Worm (Caenorhabditis elegans): Measurements from ENCODE around the gene Y38H6C.15.
"Not testable (repeated sequence)": the region's sequence is repeated elsewhere in the genome, so short reads cannot be mapped to it uniquely, and the experiment has no call there.

The Y38H6C.15 gene

DNA sequence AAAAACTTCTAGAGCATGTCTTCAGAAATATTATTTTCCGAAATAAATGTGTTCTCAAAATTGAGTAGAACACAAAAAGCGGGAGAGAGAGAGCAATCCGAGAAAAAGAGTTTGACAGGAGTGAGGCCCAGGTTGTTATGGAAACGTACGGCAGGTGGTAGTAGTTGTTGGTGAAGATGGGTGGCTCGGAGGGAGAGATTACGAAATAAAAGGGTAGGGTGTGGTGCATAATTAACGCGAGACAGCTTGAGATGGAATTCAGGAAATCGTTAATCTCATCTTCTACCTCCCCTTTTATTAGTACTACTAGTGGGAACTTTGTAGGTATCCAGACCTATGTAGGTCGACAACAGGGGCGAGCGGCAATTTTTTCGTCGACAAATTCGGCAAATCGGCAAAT, 2.0 kb downstream of the Y38H6C.15 start, which contains the start of gene famh-161:
TSS of gene famh-161 (minus strand) at position 101 of the 400 bp plus-strand sequence.
- TF ChIP-seq flt-1 (GFP tag; IDR thresholded peaks at IDR 0.05) (no peak), T22C8.4 (GFP tag; IDR thresholded peaks at IDR 0.05) (no peak)

ce11 chrV:20527493-20527892, 8.6 kb downstream of the Y38H6C.15 start, which contains the start of gene Y38H6C.13:
Gene Y38H6C.13, plus strand, starts transcription at chrV:20527793.
- TF ChIP-seq T22C8.4 (GFP tag; IDR thresholded peaks at IDR 0.05) (no peak), med-1 (GFP tag; optimal IDR thresholded peaks at IDR 0.05; ENCODE audit: insufficient read depth) (no peak), ref-1 (GFP tag; conservative IDR thresholded peaks at IDR 0.05) (no peak), cog-1 (tag; optimal IDR thresholded peaks at IDR 0.05) (no peak), ztf-29 (GFP tag; IDR thresholded peaks at IDR 0.05) (no peak), ztf-23 (GFP tag; IDR thresholded peaks at IDR 0.05) (no peak), tab-1 (GFP tag; IDR thresholded peaks at IDR 0.05) (no peak), klf-2 (GFP tag; conservative IDR thresholded peaks at IDR 0.05) (no peak)

ce11 chrV:20525816-20526459, 10.2 kb downstream of the Y38H6C.15 start, which contains the start of the genes srh-166 and Y38H6C.24:
Gene srh-166, minus strand, starts transcription at chrV:20525866.
Gene Y38H6C.24, plus strand, starts transcription at chrV:20526435.
- TF ChIP-seq ztf-23 (GFP tag; IDR thresholded peaks at IDR 0.05) (no peak), tab-1 (GFP tag; IDR thresholded peaks at IDR 0.05) (no peak), cog-1 (tag; optimal IDR thresholded peaks at IDR 0.05) (no peak), ztf-29 (GFP tag; IDR thresholded peaks at IDR 0.05) (no peak), med-1 (GFP tag; optimal IDR thresholded peaks at IDR 0.05; ENCODE audit: insufficient read depth) (no peak), flt-1 (GFP tag; IDR thresholded peaks at IDR 0.05) (no peak), ref-1 (GFP tag; conservative IDR thresholded peaks at IDR 0.05) (no peak), T22C8.4 (GFP tag; IDR thresholded peaks at IDR 0.05) (no peak)

DNA sequence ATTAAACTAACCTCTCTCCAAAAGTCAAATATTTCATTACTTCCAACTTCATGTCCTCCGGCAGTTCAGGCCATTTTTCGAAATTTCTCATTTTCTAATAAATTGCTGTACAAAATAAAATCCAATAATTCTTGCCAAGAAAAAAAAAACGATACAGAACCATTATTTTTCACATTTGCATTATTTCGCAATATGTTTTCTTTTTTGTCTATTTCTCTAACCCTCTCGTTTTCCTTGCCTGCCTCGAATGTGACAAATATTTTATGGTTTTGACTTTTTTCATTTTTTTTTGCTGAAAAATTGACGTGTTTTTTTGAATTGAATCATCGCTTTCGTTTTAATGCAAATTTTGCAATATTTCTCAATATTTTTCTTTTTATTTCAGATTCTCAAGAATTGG, 13.9 kb downstream of the Y38H6C.15 start, which contains the start of the genes Y38H6C.9 and fbxa-150:
TSS of gene Y38H6C.9 (minus strand) at position 52 of the 400 bp plus-strand sequence.
TSS of gene fbxa-150 (plus strand) at position 380 of the 400 bp plus-strand sequence.
- TF ChIP-seq med-1 (GFP tag; optimal IDR thresholded peaks at IDR 0.05; ENCODE audit: insufficient read depth) (no peak), ztf-23 (GFP tag; IDR thresholded peaks at IDR 0.05) (no peak), klf-2 (GFP tag; conservative IDR thresholded peaks at IDR 0.05) (no peak), cog-1 (tag; optimal IDR thresholded peaks at IDR 0.05) (no peak), ztf-29 (GFP tag; IDR thresholded peaks at IDR 0.05) (no peak), T22C8.4 (GFP tag; IDR thresholded peaks at IDR 0.05) (no peak), flt-1 (GFP tag; IDR thresholded peaks at IDR 0.05) (no peak), ref-1 (GFP tag; conservative IDR thresholded peaks at IDR 0.05) (no peak), tab-1 (GFP tag; IDR thresholded peaks at IDR 0.05) (no peak)

DNA sequence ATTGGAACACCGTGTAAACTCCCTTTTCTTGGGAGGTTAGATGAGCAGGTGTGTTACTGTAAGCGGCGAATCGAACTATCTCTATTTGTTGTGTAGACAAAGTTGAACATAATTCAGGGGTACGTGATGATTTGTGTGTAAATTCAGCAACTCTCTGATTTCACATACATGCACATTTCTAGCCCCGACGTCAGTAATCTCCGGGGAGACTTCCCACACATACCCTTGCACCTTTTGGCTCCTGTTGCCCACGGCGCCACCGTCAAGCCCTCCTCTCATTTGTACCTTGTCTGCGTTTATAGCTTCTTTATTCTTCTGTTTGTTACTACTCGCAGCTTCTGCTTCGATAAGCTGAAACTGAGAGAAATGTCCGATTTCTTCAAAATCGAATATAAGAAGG, 17.2 kb downstream of the Y38H6C.15 start, which contains the start of gene Y38H6C.25:
TSS of gene Y38H6C.25 (plus strand) at position 301 of the 400 bp plus-strand sequence.
- TF ChIP-seq ztf-23 (GFP tag; IDR thresholded peaks at IDR 0.05), result no peak
- no peak for TF ChIP-seq T22C8.4 (GFP tag; IDR thresholded peaks at IDR 0.05)
- no peak for TF ChIP-seq flt-1 (GFP tag; IDR thresholded peaks at IDR 0.05)
- TF ChIP-seq tab-1 (GFP tag; IDR thresholded peaks at IDR 0.05), result no peak
- TF ChIP-seq med-1 (GFP tag; optimal IDR thresholded peaks at IDR 0.05; ENCODE audit: insufficient read depth), result no peak
- TF ChIP-seq cog-1 (tag; optimal IDR thresholded peaks at IDR 0.05), result no peak
- TF ChIP-seq klf-2 (GFP tag; conservative IDR thresholded peaks at IDR 0.05), result no peak
- TF ChIP-seq ztf-29 (GFP tag; IDR thresholded peaks at IDR 0.05), result no peak
- no peak for TF ChIP-seq ref-1 (GFP tag; conservative IDR thresholded peaks at IDR 0.05)

DNA sequence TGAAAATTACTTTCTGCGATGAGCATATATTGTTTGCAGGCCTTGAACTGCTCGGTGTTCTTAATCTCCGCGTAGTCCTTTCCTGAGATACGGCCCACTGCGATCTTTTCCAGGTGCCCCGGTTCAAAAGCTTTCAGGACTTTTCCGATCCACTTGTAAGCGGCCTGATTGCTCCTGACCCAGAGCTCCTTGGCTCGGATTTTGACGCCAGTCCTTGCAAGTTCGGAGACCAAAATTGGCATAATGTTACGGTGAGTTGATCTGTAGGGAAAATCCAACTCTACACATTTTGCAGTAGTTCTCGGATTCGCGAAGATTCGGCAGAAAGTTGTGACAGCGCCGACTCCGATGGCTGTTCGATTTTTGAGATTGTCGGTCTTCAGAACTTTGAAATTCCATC, 19.1 kb downstream of the Y38H6C.15 start:
- TF ChIP-seq ref-1 (GFP tag; conservative IDR thresholded peaks at IDR 0.05), result no peak
- TF ChIP-seq klf-2 (GFP tag; conservative IDR thresholded peaks at IDR 0.05), result no peak
- TF ChIP-seq med-1 (GFP tag; optimal IDR thresholded peaks at IDR 0.05; ENCODE audit: insufficient read depth), result no peak
- TF ChIP-seq T22C8.4 (GFP tag; IDR thresholded peaks at IDR 0.05), result no peak
- TF ChIP-seq tab-1 (GFP tag; IDR thresholded peaks at IDR 0.05), result no peak
- TF ChIP-seq ztf-29 (GFP tag; IDR thresholded peaks at IDR 0.05), result no peak
- no peak for TF ChIP-seq cog-1 (tag; optimal IDR thresholded peaks at IDR 0.05)

DNA sequence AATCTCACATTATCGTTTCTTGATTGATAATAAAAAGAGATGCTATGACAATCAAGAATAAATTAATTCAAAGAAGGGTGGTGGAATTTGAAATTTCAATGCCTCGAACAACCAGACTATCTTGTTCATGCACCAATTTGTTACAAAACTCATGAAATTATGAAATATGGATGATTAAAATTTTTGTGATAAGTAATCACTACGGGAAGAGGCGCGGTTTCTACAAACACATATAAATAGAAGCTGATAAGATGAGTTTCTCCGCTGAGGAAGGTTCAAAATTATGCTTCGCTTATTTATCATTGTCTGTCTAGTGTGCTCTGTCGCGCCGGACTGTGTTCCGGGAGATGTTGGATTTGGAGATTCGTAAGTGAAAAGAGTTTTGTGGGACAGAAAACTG, 21.6 kb downstream of the Y38H6C.15 start:
- TF ChIP-seq med-1 (GFP tag; optimal IDR thresholded peaks at IDR 0.05; ENCODE audit: insufficient read depth) (no peak), ztf-29 (GFP tag; IDR thresholded peaks at IDR 0.05) (no peak), tab-1 (GFP tag; IDR thresholded peaks at IDR 0.05) (no peak), T22C8.4 (GFP tag; IDR thresholded peaks at IDR 0.05) (no peak), flt-1 (GFP tag; IDR thresholded peaks at IDR 0.05) (no peak), klf-2 (GFP tag; conservative IDR thresholded peaks at IDR 0.05) (no peak), ref-1 (GFP tag; conservative IDR thresholded peaks at IDR 0.05) (no peak), cog-1 (tag; optimal IDR thresholded peaks at IDR 0.05) (no peak), ztf-23 (GFP tag; IDR thresholded peaks at IDR 0.05) (no peak)

DNA sequence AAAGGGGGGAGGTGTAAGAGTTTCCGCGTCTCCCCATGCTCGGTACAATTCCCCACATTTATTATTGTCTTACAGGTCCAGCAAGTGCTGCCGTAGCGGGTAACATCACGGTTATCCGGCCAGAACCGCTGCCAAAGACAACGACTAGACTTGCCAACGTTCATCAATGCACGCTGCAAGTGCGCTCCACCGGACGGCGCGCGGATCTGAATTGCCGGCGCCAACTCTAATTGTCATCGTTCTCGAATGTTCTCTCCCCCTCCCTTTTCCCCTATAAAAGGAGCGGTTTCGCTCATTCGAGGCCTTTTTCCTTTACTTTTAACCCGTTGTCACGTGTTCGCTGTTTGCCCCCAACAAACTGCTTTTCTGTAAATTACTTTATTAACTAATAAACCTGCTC, 22.4 kb downstream of the Y38H6C.15 start, which contains the start of gene Y38H6C.8:
TSS of gene Y38H6C.8 (plus strand) at position 301 of the 400 bp plus-strand sequence.
- TF ChIP-seq tab-1 (GFP tag; IDR thresholded peaks at IDR 0.05); ztf-29 (GFP tag; IDR thresholded peaks at IDR 0.05); ref-1 (GFP tag; conservative IDR thresholded peaks at IDR 0.05): not testable (repeated sequence)

- TF ChIP-seq tab-1 (GFP tag; IDR thresholded peaks at IDR 0.05) (no peak), ztf-23 (GFP tag; IDR thresholded peaks at IDR 0.05) (no peak), med-1 (GFP tag; optimal IDR thresholded peaks at IDR 0.05; ENCODE audit: insufficient read depth) (no peak), ztf-29 (GFP tag; IDR thresholded peaks at IDR 0.05) (no peak), klf-2 (GFP tag; conservative IDR thresholded peaks at IDR 0.05) (no peak), T22C8.4 (GFP tag; IDR thresholded peaks at IDR 0.05) (no peak), flt-1 (GFP tag; IDR thresholded peaks at IDR 0.05) (no peak), ref-1 (GFP tag; conservative IDR thresholded peaks at IDR 0.05) (no peak), cog-1 (tag; optimal IDR thresholded peaks at IDR 0.05) (no peak)
Measured at ce11 chrV:20509427-20509826, 26.7 kb downstream of the Y38H6C.15 start.

- no peak for TF ChIP-seq ref-1 (GFP tag; conservative IDR thresholded peaks at IDR 0.05)
- TF ChIP-seq T22C8.4 (GFP tag; IDR thresholded peaks at IDR 0.05), result no peak
- no peak for TF ChIP-seq flt-1 (GFP tag; IDR thresholded peaks at IDR 0.05)
- no peak for TF ChIP-seq tab-1 (GFP tag; IDR thresholded peaks at IDR 0.05)
- TF ChIP-seq med-1 (GFP tag; optimal IDR thresholded peaks at IDR 0.05; ENCODE audit: insufficient read depth), result no peak
- no peak for TF ChIP-seq ztf-29 (GFP tag; IDR thresholded peaks at IDR 0.05)
- no peak for TF ChIP-seq ztf-23 (GFP tag; IDR thresholded peaks at IDR 0.05)
- no peak for TF ChIP-seq cog-1 (tag; optimal IDR thresholded peaks at IDR 0.05)
Measured at ce11 chrV:20506542-20506941, 29.6 kb downstream of the Y38H6C.15 start.
